Worm (Caenorhabditis elegans) whole organism, late embryonic: ENCODE measurements around the gene C28D4.4.

Experiments
- hlh-30 ChIP-seq: sonication (generic microtip); optimal IDR thresholded peaks from 2 replicates; lab custom pipeline; 2017; ENCODE audit warnings: antibody characterized with exemption, missing genetic modification characterization, missing compliant biosample characterization; ENCODE audit not compliant: insufficient read depth
- lin-11 ChIP-seq: fragments of 200-800 bp; sonication (Bioruptor generic); optimal IDR thresholded peaks from 2 replicates; lab custom pipeline; 2018; ENCODE audit warnings: mild to moderate bottlenecking, missing genetic modification characterization, missing compliant biosample characterization

DNA sequence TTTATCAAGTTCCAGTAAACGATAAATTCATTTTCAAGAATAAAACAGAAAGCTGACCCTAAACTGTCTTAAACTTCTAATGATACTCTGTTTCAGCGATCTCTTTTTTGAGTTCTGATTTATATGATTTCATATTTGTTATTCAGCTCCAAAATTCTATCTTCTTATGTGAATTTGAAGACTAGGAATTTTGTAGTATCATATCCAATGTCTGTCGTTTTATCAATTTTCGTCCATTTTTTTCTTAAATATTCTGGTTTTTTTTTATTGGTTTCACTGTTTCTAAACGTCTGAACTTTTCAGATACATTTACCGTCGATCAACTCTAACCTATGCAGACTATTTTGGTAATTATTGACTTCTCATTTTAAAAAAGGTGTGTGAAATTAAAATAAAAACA, 19.9 kb downstream of the C28D4.4 start, which contains the start of the genes nhr-138 and C28D4.18:
- TF ChIP-seq hlh-30 (tag; lab: Kevin White, UChicago) (no peak), lin-11 (tag; lab: Kevin White, UChicago) (no peak)
